Worm (Caenorhabditis elegans): Measurements from ENCODE around the gene W08G11.1.

ce11 chrV:16352282-16352681 lies 5.4 kb downstream of the W08G11.1 start:
- TF ChIP-seq unc-62 (GFP tag; optimal IDR thresholded peaks at IDR 0.05), result no peak
- no peak for TF ChIP-seq nhr-237 (tag; optimal IDR thresholded peaks at IDR 0.05)
- no peak for TF ChIP-seq nhr-77 (tag; optimal IDR thresholded peaks at IDR 0.05)
- no peak for TF ChIP-seq nhr-25 (tag; optimal IDR thresholded peaks at IDR 0.05)
- TF ChIP-seq lin-13 (GFP tag; optimal IDR thresholded peaks at IDR 0.05), result no peak
- no peak for TF ChIP-seq ceh-82 (tag; optimal IDR thresholded peaks at IDR 0.05)

All from whole organism, L2 larva.